Worm (Caenorhabditis elegans) whole organism, early embryonic: ENCODE results near the gene Y6E2A.10.

Source experiments
- B0310.2 ChIP-seq: sonication (generic microtip); optimal IDR thresholded peaks from 2 replicates; lab custom pipeline; 2016; ENCODE audit warnings: mild to moderate bottlenecking, missing genetic modification characterization, missing compliant biosample characterization
- F13C5.2 ChIP-seq: sonication (generic microtip); optimal IDR thresholded peaks from 2 replicates; lab custom pipeline; 2017; ENCODE audit warnings: mild to moderate bottlenecking, missing genetic modification characterization, inconsistent platforms, missing compliant biosample characterization
- ama-1 ChIP-seq: fragments of 150-350 bp; optimal IDR thresholded peaks from 2 replicates; lab custom pipeline; 2014
- flt-1 ChIP-seq: fragments of 200-800 bp; sonication (Bioruptor generic); IDR thresholded peaks from 2 replicates; pipeline ENCODE4 v1.3.6; 2022; ENCODE audit warnings: missing genetic modification characterization, missing compliant biosample characterization
- hmbx-1 ChIP-seq: sonication (generic microtip); optimal IDR thresholded peaks from 2 replicates; lab custom pipeline; 2016; ENCODE audit warnings: mild to moderate bottlenecking, missing genetic modification characterization, missing compliant biosample characterization
- pes-1 ChIP-seq: fragments of 200-800 bp; sonication (Bioruptor generic); IDR thresholded peaks from 2 replicates; pipeline ENCODE4 v1.3.6; 2022; ENCODE audit warnings: missing genetic modification reagents, missing genetic modification characterization, missing compliant biosample characterization
- tbx-37 ChIP-seq: fragments of 200-800 bp; sonication (Bioruptor generic); conservative IDR thresholded peaks from 2 replicates; pipeline ENCODE4 v1.3.6; 2022; ENCODE audit warnings: missing genetic modification reagents, missing genetic modification characterization, missing compliant biosample characterization

ce11 chrV:15769072-15769471 lies 38.7 kb upstream of the Y6E2A.10 start, which contains the start of gene F57A10.4:
- TF ChIP-seq ama-1 = no peak
- no peak for TF ChIP-seq B0310.2 (tag; lab: Kevin White, UChicago)
- TF ChIP-seq tbx-37 = no peak
- TF ChIP-seq pes-1 = no peak
- no peak for TF ChIP-seq F13C5.2
- TF ChIP-seq flt-1 (GFP tag; lab: Robert Waterston, UW) = no peak
- no peak for TF ChIP-seq hmbx-1
